Fruit fly (Drosophila melanogaster) whole organism, embryonic: ENCODE measurements around the gene LysRS.

Experiments
- ATbp ChIP-seq: fragments of 200-800 bp; sonication (Bioruptor generic); optimal IDR thresholded peaks from 2 replicates; lab custom pipeline; 2017; ENCODE audit warnings: missing biosample characterization, mild to moderate bottlenecking, missing genetic modification characterization, missing genetic modification reagents
- B-H2 ChIP-seq: fragments of 200-800 bp; sonication (Bioruptor generic); optimal IDR thresholded peaks from 2 replicates; lab custom pipeline; 2018; ENCODE audit warnings: missing biosample characterization, mild to moderate bottlenecking, missing genetic modification characterization
- CG10462 ChIP-seq: fragments of 200-800 bp; sonication (Bioruptor generic); optimal IDR thresholded peaks from 2 replicates; lab custom pipeline; 2016; ENCODE audit warnings: missing biosample characterization, missing genetic modification characterization
- CG10543 ChIP-seq: fragments of 200-800 bp; sonication (Bioruptor generic); optimal IDR thresholded peaks from 3 replicates; lab custom pipeline; 2017; ENCODE audit warnings: missing biosample characterization, mild to moderate bottlenecking, missing genetic modification characterization, moderate library complexity
- CG11093 ChIP-seq: fragments of 200-800 bp; sonication (Bioruptor generic); IDR thresholded peaks from 3 replicates; pipeline ENCODE4 v1.3.6; 2022; ENCODE audit warnings: missing biosample characterization, missing genetic modification characterization
- CG11695 ChIP-seq: fragments of 200-800 bp; sonication (Bioruptor generic); IDR thresholded peaks from 3 replicates; pipeline ENCODE4 v1.3.6; 2022; ENCODE audit warnings: missing biosample characterization, missing genetic modification characterization
- CG11696 ChIP-seq: fragments of 200-800 bp; sonication (Bioruptor generic); IDR thresholded peaks from 2 replicates; pipeline ENCODE4 v1.3.6; 2022; ENCODE audit warnings: missing biosample characterization, missing genetic modification characterization
- CG12219 ChIP-seq: fragments of 200-800 bp; sonication (Bioruptor generic); optimal IDR thresholded peaks from 3 replicates; lab custom pipeline; 2018; ENCODE audit warnings: missing biosample characterization, mild to moderate bottlenecking, missing genetic modification characterization
- CG12391 ChIP-seq: fragments of 200-800 bp; sonication (Bioruptor generic); optimal IDR thresholded peaks from 3 replicates; lab custom pipeline; 2018; ENCODE audit warnings: missing biosample characterization, mild to moderate bottlenecking, missing genetic modification characterization, moderate library complexity
- CG12744 ChIP-seq: fragments of 200-800 bp; sonication (Bioruptor generic); optimal IDR thresholded peaks from 2 replicates; lab custom pipeline; 2016; ENCODE audit warnings: missing biosample characterization, missing genetic modification characterization
- CG13123 ChIP-seq: fragments of 200-800 bp; sonication (Bioruptor generic); optimal IDR thresholded peaks from 2 replicates; lab custom pipeline; 2016; ENCODE audit warnings: missing biosample characterization, missing genetic modification characterization
- CG13624 ChIP-seq: fragments of 200-800 bp; sonication (Bioruptor generic); optimal IDR thresholded peaks from 2 replicates; lab custom pipeline; 2016; ENCODE audit warnings: missing biosample characterization, missing genetic modification characterization
- CG14441 ChIP-seq: fragments of 200-800 bp; sonication (Bioruptor generic); IDR thresholded peaks from 2 replicates; pipeline ENCODE4 v1.3.6; 2022; ENCODE audit warnings: missing biosample characterization, missing genetic modification characterization
- CG17359 ChIP-seq: fragments of 200-800 bp; sonication (Bioruptor generic); optimal IDR thresholded peaks from 3 replicates; lab custom pipeline; 2018; ENCODE audit warnings: missing biosample characterization, mild to moderate bottlenecking, missing genetic modification characterization, moderate library complexity
- CG17802 ChIP-seq: fragments of 200-800 bp; sonication (Bioruptor generic); optimal IDR thresholded peaks from 2 replicates; lab custom pipeline; 2018; ENCODE audit warnings: missing biosample characterization, mild to moderate bottlenecking, missing genetic modification characterization, moderate library complexity
- CG18599 ChIP-seq: fragments of 200-800 bp; sonication (Bioruptor generic); optimal IDR thresholded peaks from 3 replicates; lab custom pipeline; 2017; ENCODE audit warnings: missing biosample characterization, missing genetic modification characterization, mild to moderate bottlenecking, moderate library complexity, missing genetic modification reagents
- CG18619 ChIP-seq: fragments of 200-800 bp; sonication (Bioruptor generic); optimal IDR thresholded peaks from 3 replicates; lab custom pipeline; 2017; ENCODE audit warnings: missing biosample characterization, mild to moderate bottlenecking, missing genetic modification characterization
- CG2202 ChIP-seq: fragments of 200-800 bp; sonication (Bioruptor generic); optimal IDR thresholded peaks from 2 replicates; lab custom pipeline; 2018; ENCODE audit warnings: missing biosample characterization, mild to moderate bottlenecking, missing genetic modification characterization
- CG32532 ChIP-seq: fragments of 200-800 bp; sonication (Bioruptor generic); IDR thresholded peaks from 2 replicates; pipeline ENCODE4 v1.3.6; 2022; ENCODE audit warnings: missing biosample characterization, missing genetic modification characterization
- CG3726 ChIP-seq: fragments of 200-800 bp; sonication (Bioruptor generic); IDR thresholded peaks from 3 replicates; pipeline ENCODE4, ENCODE4 v1.3.6; 2022; ENCODE audit warnings: missing biosample characterization, missing genetic modification characterization
- CG5180 ChIP-seq: fragments of 200-800 bp; sonication (Bioruptor generic); optimal IDR thresholded peaks from 3 replicates; lab custom pipeline; 2017; ENCODE audit warnings: missing biosample characterization, missing genetic modification characterization, mild to moderate bottlenecking, moderate library complexity, missing genetic modification reagents
- CG6175 ChIP-seq: fragments of 200-800 bp; sonication (Bioruptor generic); IDR thresholded peaks from 3 replicates; pipeline ENCODE4 v1.3.6; 2022; ENCODE audit warnings: missing biosample characterization, missing genetic modification characterization
- CG6854 ChIP-seq: fragments of 200-800 bp; sonication (Bioruptor generic); optimal IDR thresholded peaks from 3 replicates; lab custom pipeline; 2017; ENCODE audit warnings: missing biosample characterization, mild to moderate bottlenecking, missing genetic modification characterization
- CG7745 ChIP-seq: fragments of 200-800 bp; sonication (Bioruptor generic); optimal IDR thresholded peaks from 2 replicates; lab custom pipeline; 2018; ENCODE audit warnings: missing biosample characterization, mild to moderate bottlenecking, missing genetic modification characterization, moderate library complexity
- CG9727 ChIP-seq: fragments of 200-800 bp; sonication (Bioruptor generic); optimal IDR thresholded peaks from 3 replicates; lab custom pipeline; 2017; ENCODE audit warnings: missing biosample characterization, mild to moderate bottlenecking, missing genetic modification characterization
- CG9817 ChIP-seq: fragments of 200-800 bp; sonication (Bioruptor generic); optimal IDR thresholded peaks from 2 replicates; lab custom pipeline; 2018; ENCODE audit warnings: missing biosample characterization, mild to moderate bottlenecking, missing genetic modification characterization, moderate library complexity
- Ets65A ChIP-seq: fragments of 200-800 bp; sonication (Bioruptor generic); peaks from one replicate; lab custom pipeline; 2016; ENCODE audit warnings: missing biosample characterization, missing genetic modification characterization
- Hr3 ChIP-seq: fragments of 200-800 bp; sonication (Bioruptor generic); optimal IDR thresholded peaks from 3 replicates; lab custom pipeline; 2016; ENCODE audit warnings: missing biosample characterization, missing genetic modification characterization
- Hsf ChIP-seq: fragments of 200-800 bp; sonication (Bioruptor generic); optimal IDR thresholded peaks from 3 replicates; lab custom pipeline; 2016; ENCODE audit warnings: missing biosample characterization, missing genetic modification characterization
- MBD-R2 ChIP-seq: fragments of 200-800 bp; sonication (Bioruptor generic); IDR thresholded peaks from 2 replicates; pipeline ENCODE4 v1.3.6; 2022; ENCODE audit warnings: missing biosample characterization, missing genetic modification characterization
- Med ChIP-seq: fragments of 200-800 bp; sonication (Bioruptor generic); peaks from one replicate; lab custom pipeline; 2016; ENCODE audit warnings: missing biosample characterization, missing genetic modification characterization, mild to moderate bottlenecking, inconsistent platforms, moderate library complexity
- Mes4 ChIP-seq: fragments of 200-800 bp; sonication (Bioruptor generic); optimal IDR thresholded peaks from 2 replicates; lab custom pipeline; 2016; ENCODE audit warnings: missing biosample characterization, missing genetic modification characterization
- Neu2 ChIP-seq: fragments of 200-800 bp; sonication (Bioruptor generic); optimal IDR thresholded peaks from 3 replicates; lab custom pipeline; 2016; ENCODE audit warnings: missing biosample characterization, missing genetic modification characterization, borderline replicate concordance
- Poxn ChIP-seq: fragments of 200-800 bp; sonication (Bioruptor generic); IDR thresholded peaks from 2 replicates; pipeline ENCODE4 v1.3.6; 2022; ENCODE audit warnings: missing biosample characterization, missing genetic modification characterization
- Vsx1 ChIP-seq: fragments of 200-800 bp; sonication (Bioruptor generic); optimal IDR thresholded peaks from 2 replicates; lab custom pipeline; 2017; ENCODE audit warnings: missing biosample characterization, mild to moderate bottlenecking, missing genetic modification characterization, missing genetic modification reagents
- ash1 ChIP-seq: fragments of 200-800 bp; sonication (Bioruptor generic); optimal IDR thresholded peaks from 2 replicates; lab custom pipeline; 2018; ENCODE audit warnings: missing biosample characterization, mild to moderate bottlenecking, missing genetic modification characterization
- chif ChIP-seq, 2 experiments: fragments of 200-800 bp; sonication (Bioruptor generic); optimal IDR thresholded peaks; 3 replicates each; lab custom pipeline; 2016; ENCODE audit warnings: missing biosample characterization in 2 of 2, missing genetic modification characterization in 2 of 2
- chinmo ChIP-seq: fragments of 200-800 bp; sonication (Bioruptor generic); IDR thresholded peaks from 4 replicates; pipeline ENCODE4 v1.3.6; 2022; ENCODE audit warnings: missing biosample characterization, missing genetic modification characterization; ENCODE audit not compliant: partially characterized antibody
- ci ChIP-seq: fragments of 200-800 bp; sonication (Bioruptor generic); IDR thresholded peaks from 3 replicates; pipeline ENCODE4 v1.3.6; 2022; ENCODE audit warnings: missing biosample characterization, missing genetic modification characterization
- esg ChIP-seq: fragments of 200-800 bp; sonication (Bioruptor generic); conservative IDR thresholded peaks from 2 replicates; pipeline ENCODE4 v1.3.6; 2022; ENCODE audit warnings: missing biosample characterization, missing genetic modification characterization
- exex ChIP-seq: fragments of 200-800 bp; sonication (Bioruptor generic); optimal IDR thresholded peaks from 4 replicates; lab custom pipeline; 2018; ENCODE audit warnings: missing biosample characterization, mild to moderate bottlenecking, missing genetic modification characterization, moderate library complexity
- hbn ChIP-seq: fragments of 200-800 bp; sonication (Bioruptor generic); IDR thresholded peaks from 2 replicates; pipeline ENCODE4 v1.3.6; 2022; ENCODE audit warnings: missing biosample characterization, missing genetic modification characterization; ENCODE audit not compliant: partially characterized antibody
- inv ChIP-seq: fragments of 200-800 bp; sonication (Bioruptor generic); IDR thresholded peaks from 2 replicates; pipeline ENCODE4 v1.3.6; 2022; ENCODE audit warnings: missing biosample characterization, missing genetic modification characterization; ENCODE audit not compliant: partially characterized antibody
- knrl ChIP-seq: fragments of 200-800 bp; sonication (Bioruptor generic); IDR thresholded peaks from 3 replicates; pipeline ENCODE4 v1.3.6; 2022; ENCODE audit warnings: missing biosample characterization, missing genetic modification characterization; ENCODE audit not compliant: partially characterized antibody
- pb ChIP-seq: fragments of 200-800 bp; sonication (Bioruptor generic); optimal IDR thresholded peaks from 3 replicates; lab custom pipeline; 2016; ENCODE audit warnings: missing biosample characterization, missing genetic modification characterization
- shn ChIP-seq: fragments of 200-800 bp; sonication (Bioruptor generic); optimal IDR thresholded peaks from 3 replicates; lab custom pipeline; 2016; ENCODE audit warnings: missing biosample characterization, missing genetic modification characterization
- so ChIP-seq: fragments of 200-800 bp; sonication (Bioruptor generic); IDR thresholded peaks from 3 replicates; pipeline ENCODE4 v1.3.6; 2022; ENCODE audit warnings: missing biosample characterization, missing genetic modification characterization
- stc ChIP-seq: fragments of 200-800 bp; sonication (Bioruptor generic); IDR thresholded peaks from 2 replicates; pipeline ENCODE4 v1.3.6; 2022; ENCODE audit warnings: missing biosample characterization, missing genetic modification characterization
- twi ChIP-seq: fragments of 200-800 bp; optimal IDR thresholded peaks from 2 replicates; lab custom pipeline; 2019; ENCODE audit warnings: missing biosample characterization, mild to moderate bottlenecking, missing genetic modification characterization, moderate library complexity
- vfl ChIP-seq: fragments of 200-800 bp; sonication (Bioruptor generic); optimal IDR thresholded peaks from 2 replicates; lab custom pipeline; 2016; ENCODE audit warnings: missing biosample characterization, missing genetic modification characterization

Gene LysRS

DNA sequence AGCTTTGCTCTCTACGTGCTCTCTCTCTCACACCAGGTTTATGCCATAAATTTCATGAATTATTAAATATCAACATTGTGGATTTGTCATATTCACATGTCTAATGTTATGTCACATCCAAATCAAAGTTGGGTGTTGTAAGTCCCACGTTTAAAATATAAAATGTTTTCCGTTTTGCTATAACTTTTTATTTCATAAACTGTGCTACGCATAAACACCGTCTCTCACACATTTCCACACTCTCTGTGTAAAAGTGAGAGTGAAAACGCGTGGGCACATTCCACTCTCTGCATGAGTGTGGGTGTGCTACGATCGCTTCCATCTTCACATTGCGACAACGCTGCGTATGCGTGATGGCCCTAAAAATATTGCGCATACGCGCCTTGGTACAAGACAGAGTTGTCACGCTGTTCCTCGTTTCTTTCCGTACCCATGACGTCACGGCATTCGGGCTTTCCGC lies 32.0 kb upstream of the LysRS start (continued):
- TF ChIP-seq pb (GFP tag; lab: Kevin White, UChicago) (peak; percentile 91), CG10543 (peak; percentile 99), Mes4 (peak; percentile 93), CG12219 (peak; percentile 99), CG6175 (GFP tag; lab: Robert Waterston, UW) (peak; percentile 90), CG5180 (GFP tag; lab: Kevin White, UChicago) (peak; percentile 92), Hsf (GFP tag; lab: Kevin White, UChicago) (peak; percentile 96), esg (GFP tag; lab: Robert Waterston, UW) (peak; percentile 88), CG13123 (GFP tag; lab: Kevin White, UChicago) (peak; percentile 72), Neu2 (GFP tag; lab: Kevin White, UChicago) (peak; percentile 75), CG7745 (no peak), CG11093 (GFP tag; lab: Robert Waterston, UW) (peak; percentile 68; the same call in 2 of the 3 replicates), Ets65A (GFP tag; lab: Kevin White, UChicago) (peak; percentile 98), ash1 (GFP tag; lab: Kevin White, UChicago) (peak; percentile 94), ci (GFP tag; lab: Robert Waterston, UW) (peak; percentile 98), inv (GFP tag; lab: Robert Waterston, UW) (no peak)

DNA sequence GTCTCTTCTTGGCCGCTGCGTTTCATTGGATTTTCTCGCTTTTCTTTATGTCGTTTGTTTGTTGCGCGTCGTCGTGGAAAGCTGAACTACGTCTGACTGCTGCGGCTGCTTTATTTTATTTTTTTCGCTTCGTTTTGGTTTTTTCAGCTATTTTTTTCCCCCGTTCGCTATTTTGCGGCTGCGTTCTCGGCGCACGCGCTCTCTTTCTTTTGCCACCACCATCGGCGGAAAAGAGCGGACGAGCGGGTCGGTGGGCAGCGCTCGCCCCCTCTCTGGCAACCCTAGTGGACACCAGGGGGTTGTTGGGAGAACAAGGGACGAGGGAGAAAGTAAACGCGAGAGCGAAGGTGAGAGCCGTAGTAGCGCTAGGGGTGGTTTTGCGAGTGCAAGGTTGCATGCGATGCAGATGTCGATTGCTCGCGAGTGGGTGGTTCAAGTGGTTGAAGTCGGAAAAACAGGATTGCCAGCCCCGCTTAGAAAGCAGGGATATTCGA lies 30.3 kb upstream of the LysRS start:
- no peak for TF ChIP-seq CG12391
- TF ChIP-seq CG9727: no peak
- no peak for TF ChIP-seq CG12744 (GFP tag; lab: Kevin White, UChicago)
- TF ChIP-seq Med: peak; percentile 70
- TF ChIP-seq so (GFP tag; lab: Robert Waterston, UW): no peak
- no peak for TF ChIP-seq CG18619
- no peak for TF ChIP-seq CG3726 (GFP tag; lab: Robert Waterston, UW)
- no peak for TF ChIP-seq CG10462 (GFP tag; lab: Kevin White, UChicago)
- no peak for TF ChIP-seq MBD-R2 (GFP tag; lab: Robert Waterston, UW)
- TF ChIP-seq knrl: no peak
- no peak for TF ChIP-seq CG6854 (GFP tag; lab: Kevin White, UChicago)
- TF ChIP-seq CG13624 (GFP tag; lab: Kevin White, UChicago): peak; percentile 22
- TF ChIP-seq CG18599 (GFP tag; lab: Kevin White, UChicago): no peak
- no peak for TF ChIP-seq chif (GFP tag; optimal IDR thresholded peaks at IDR 0.05; lab: Kevin White, UChicago)
- TF ChIP-seq CG17802 (tag; lab: Kevin White, UChicago): no peak
- TF ChIP-seq Vsx1 (GFP tag; lab: Kevin White, UChicago): no peak
- no peak for TF ChIP-seq CG2202 (tag; lab: Kevin White, UChicago)
- no peak for TF ChIP-seq stc
- 0 out of 4 replicates have a peak, but pooled peaks have one; percentile 67 for TF ChIP-seq chinmo (GFP tag; lab: Robert Waterston, UW)
- TF ChIP-seq twi: no peak
- TF ChIP-seq CG6175 (GFP tag; lab: Robert Waterston, UW): no peak
- TF ChIP-seq ATbp (GFP tag; lab: Kevin White, UChicago): no peak
- no peak for TF ChIP-seq B-H2 (GFP tag; lab: Kevin White, UChicago)
- TF ChIP-seq vfl (GFP tag; lab: Kevin White, UChicago): no peak
- TF ChIP-seq CG32532 (GFP tag; lab: Robert Waterston, UW): no peak
- no peak for TF ChIP-seq shn (GFP tag; lab: Kevin White, UChicago)
- no peak for TF ChIP-seq exex (tag; lab: Kevin White, UChicago)
- TF ChIP-seq CG9817 (tag; lab: Kevin White, UChicago): no peak
- no peak for TF ChIP-seq CG14441 (GFP tag; lab: Robert Waterston, UW)
- no peak for TF ChIP-seq CG17359 (tag; lab: Kevin White, UChicago)
- no peak for TF ChIP-seq hbn
- no peak for TF ChIP-seq CG11695
- TF ChIP-seq Poxn (GFP tag; lab: Robert Waterston, UW): no peak
- TF ChIP-seq CG11696 (GFP tag; lab: Robert Waterston, UW): no peak
- TF ChIP-seq Hr3 (GFP tag; lab: Kevin White, UChicago): no peak
